Fruit fly (Drosophila melanogaster): ENCODE results near the gene CG44085.

DNA sequence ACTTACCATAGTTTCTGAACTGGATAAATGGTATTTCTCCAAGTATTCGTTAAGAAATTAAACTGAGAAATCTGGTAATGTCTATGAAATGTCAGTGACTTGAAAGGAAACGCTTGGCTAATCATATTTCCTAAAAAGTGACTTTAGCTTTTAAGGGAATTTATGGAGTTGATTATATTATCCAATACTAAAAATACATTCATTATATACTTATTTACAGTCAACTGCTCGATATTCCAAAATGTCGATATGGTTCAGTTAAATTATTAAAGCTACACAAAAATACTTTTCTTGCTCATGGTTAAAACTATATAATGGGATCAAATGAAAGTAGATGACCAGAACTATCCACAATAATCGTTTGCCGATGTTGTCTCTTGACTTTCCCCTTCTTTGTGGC, 5.0 kb downstream of the CG44085 start, which contains the start of gene CG31848:
- TF ChIP-seq h (optimal IDR thresholded peaks at IDR 0.05): no peak
- no peak for TF ChIP-seq Myc (optimal IDR thresholded peaks at IDR 0.05)
